Fruit fly (Drosophila melanogaster) whole organism: Measurements from ENCODE around the gene CG43954.

ENCODE experiments used
- CG8478 ChIP-seq: fragments of >200 bp; optimal IDR thresholded peaks from 2 replicates; lab custom pipeline; 2018; ENCODE audit warnings: inconsistent platforms
- Dll ChIP-seq: fragments of >200 bp; optimal IDR thresholded peaks from 2 replicates; lab custom pipeline; 2017
- EcR ChIP-seq, 2 experiments: fragments of >200 bp; optimal IDR thresholded peaks; 2 replicates each; lab custom pipeline; 2017; ENCODE audit warnings: missing biosample characterization in 2 of 2, missing genetic modification characterization in 2 of 2, missing genetic modification reagents in 2 of 2
- pan ChIP-seq: fragments of >200 bp; optimal IDR thresholded peaks from 2 replicates; lab custom pipeline; 2017
- psq ChIP-seq: fragments of >200 bp; optimal IDR thresholded peaks from 2 replicates; lab custom pipeline; 2017
- usp ChIP-seq: fragments of >200 bp; optimal IDR thresholded peaks from 2 replicates; lab custom pipeline; 2017; ENCODE audit warnings: missing biosample characterization, missing genetic modification characterization, mixed read lengths

The CG43954 gene

dm6 chr3L:16695076-16695847 is 16.2 kb downstream of the CG43954 start:
- no peak for TF ChIP-seq usp (GFP tag; lab: Kevin White, UChicago)
- no peak for TF ChIP-seq Dll (lab: Kevin White, UChicago)
- TF ChIP-seq EcR (GFP tag; optimal IDR thresholded peaks at IDR 0.05; lab: Kevin White, UChicago): peak in 1 of 2 experiments; percentile 72

dm6 chr3L:16693844-16694243 is 17.6 kb downstream of the CG43954 start:
- TF ChIP-seq CG8478 (lab: Kevin White, UChicago): no peak
- TF ChIP-seq EcR (GFP tag; optimal IDR thresholded peaks at IDR 0.05; lab: Kevin White, UChicago): no peak
- TF ChIP-seq pan: no peak
- no peak for TF ChIP-seq psq
- no peak for TF ChIP-seq usp (GFP tag; lab: Kevin White, UChicago)
- TF ChIP-seq Dll (lab: Kevin White, UChicago): no peak

- no peak for TF ChIP-seq EcR (GFP tag; optimal IDR thresholded peaks at IDR 0.05; lab: Kevin White, UChicago)
- TF ChIP-seq usp (GFP tag; lab: Kevin White, UChicago): no peak
- no peak for TF ChIP-seq pan
- TF ChIP-seq psq: no peak
- no peak for TF ChIP-seq CG8478 (lab: Kevin White, UChicago)
- no peak for TF ChIP-seq Dll (lab: Kevin White, UChicago)
Observed at dm6 chr3L:16690055-16690454, 21.4 kb downstream of the CG43954 start.

dm6 chr3L:16689491-16689890 is 22.0 kb downstream of the CG43954 start:
- TF ChIP-seq CG8478 (lab: Kevin White, UChicago) (no peak), usp (GFP tag; lab: Kevin White, UChicago) (no peak), psq (no peak), EcR (GFP tag; optimal IDR thresholded peaks at IDR 0.05; lab: Kevin White, UChicago) (no peak), pan (no peak), Dll (lab: Kevin White, UChicago) (no peak)

- no peak for TF ChIP-seq usp (GFP tag; lab: Kevin White, UChicago)
- no peak for TF ChIP-seq psq
- no peak for TF ChIP-seq CG8478 (lab: Kevin White, UChicago)
- TF ChIP-seq EcR (GFP tag; optimal IDR thresholded peaks at IDR 0.05; lab: Kevin White, UChicago): no peak
- TF ChIP-seq Dll (lab: Kevin White, UChicago): no peak
- TF ChIP-seq pan: no peak
Observed at dm6 chr3L:16683007-16683406, 28.5 kb downstream of the CG43954 start.

- TF ChIP-seq Dll (lab: Kevin White, UChicago) (no peak), EcR (GFP tag; optimal IDR thresholded peaks at IDR 0.05; lab: Kevin White, UChicago) (no peak), CG8478 (lab: Kevin White, UChicago) (no peak), usp (GFP tag; lab: Kevin White, UChicago) (no peak), psq (no peak), pan (no peak)
Observed at dm6 chr3L:16682371-16682770, 29.1 kb downstream of the CG43954 start.

dm6 chr3L:16679492-16680120 is 31.9 kb downstream of the CG43954 start:
- TF ChIP-seq EcR (GFP tag; optimal IDR thresholded peaks at IDR 0.05; lab: Kevin White, UChicago) (no peak), CG8478 (lab: Kevin White, UChicago) (no peak), Dll (lab: Kevin White, UChicago) (no peak), pan (no peak), usp (GFP tag; lab: Kevin White, UChicago) (no peak), psq (no peak)

DNA sequence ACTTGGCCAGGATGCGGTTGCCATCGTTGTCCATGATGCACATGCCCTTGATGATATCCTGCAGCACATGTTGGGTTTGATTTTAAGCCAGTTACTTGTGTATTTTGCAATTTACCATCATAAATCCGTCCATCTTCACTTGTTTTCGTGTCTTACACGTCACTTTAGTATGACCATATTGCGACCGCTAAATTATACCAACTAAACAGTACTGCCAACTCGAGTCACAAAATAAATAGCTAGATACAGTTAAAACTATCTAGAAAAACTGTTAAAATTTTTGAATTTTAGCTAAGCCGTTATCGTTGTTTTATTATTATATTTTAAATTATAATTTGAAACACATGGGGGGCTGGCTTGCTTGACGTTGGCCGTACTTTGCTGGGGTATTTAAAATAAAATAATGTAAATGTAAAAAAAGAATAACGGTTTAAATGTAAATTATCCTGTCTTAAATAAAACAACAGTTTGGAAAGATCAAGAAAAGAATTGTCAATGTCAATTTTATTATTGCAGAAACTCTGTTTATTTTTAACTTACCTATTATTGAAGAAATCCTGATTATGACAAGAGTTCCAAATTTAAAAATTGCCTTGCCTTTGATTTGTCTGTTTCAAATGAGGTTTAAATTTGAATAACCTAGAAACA is 38.0 kb downstream of the CG43954 start, which contains the start of the genes zetaCOP and CG13032:
TSS of gene zetaCOP (minus strand) at position 189 of the 648 bp plus-strand sequence.
TSS of gene CG13032 (plus strand) at position 598 of the 648 bp plus-strand sequence.
- no peak for TF ChIP-seq EcR (GFP tag; optimal IDR thresholded peaks at IDR 0.05; lab: Kevin White, UChicago)
- no peak for TF ChIP-seq usp (GFP tag; lab: Kevin White, UChicago)
- no peak for TF ChIP-seq psq
- TF ChIP-seq Dll (lab: Kevin White, UChicago): no peak
- TF ChIP-seq pan: no peak
- TF ChIP-seq CG8478 (lab: Kevin White, UChicago): no peak

DNA sequence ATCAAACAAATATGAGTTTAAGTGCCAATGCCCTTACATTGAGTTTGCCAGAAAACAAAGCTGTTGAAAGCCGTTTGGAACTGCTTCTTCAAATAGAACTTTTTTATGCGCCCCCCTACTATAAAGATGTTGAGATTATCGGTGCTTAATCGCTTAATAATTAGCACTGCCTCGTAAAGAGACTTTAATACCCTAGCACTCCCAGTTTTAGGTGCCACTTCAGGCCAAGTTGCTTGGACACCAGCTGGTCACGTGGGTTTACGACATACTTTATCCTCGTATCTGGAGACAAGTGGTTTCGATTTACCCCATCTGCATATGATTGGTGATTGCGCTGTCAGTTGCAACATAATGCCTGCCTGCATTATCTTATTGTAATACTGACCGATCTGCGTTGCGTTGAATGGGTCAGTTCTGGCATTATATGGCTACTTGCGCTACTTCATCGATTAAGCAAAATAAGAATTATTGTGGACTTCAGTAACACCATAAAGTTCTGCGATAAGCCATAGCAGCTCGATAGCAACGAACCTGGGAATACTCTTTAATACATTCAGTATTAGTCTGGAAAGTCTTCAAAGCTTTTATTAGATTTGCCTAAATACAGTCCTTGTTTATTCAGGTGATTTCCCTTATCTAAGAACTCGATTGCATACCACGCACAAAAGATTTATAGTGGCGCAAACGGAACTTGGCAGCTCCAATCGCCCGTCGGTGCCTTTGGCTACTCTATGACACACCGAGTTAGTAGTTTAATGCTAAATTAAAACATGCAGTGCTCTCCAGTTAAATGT is 40.4 kb downstream of the CG43954 start:
- TF ChIP-seq pan (no peak), EcR (GFP tag; optimal IDR thresholded peaks at IDR 0.05; lab: Kevin White, UChicago) (no peak), CG8478 (lab: Kevin White, UChicago) (no peak), usp (GFP tag; lab: Kevin White, UChicago) (no peak), psq (no peak), Dll (lab: Kevin White, UChicago) (no peak)

- TF ChIP-seq psq: no peak
- TF ChIP-seq Dll (lab: Kevin White, UChicago): no peak
- no peak for TF ChIP-seq CG8478 (lab: Kevin White, UChicago)
- TF ChIP-seq pan: no peak
- TF ChIP-seq EcR (GFP tag; optimal IDR thresholded peaks at IDR 0.05; lab: Kevin White, UChicago): no peak
- TF ChIP-seq usp (GFP tag; lab: Kevin White, UChicago): no peak
Observed at dm6 chr3L:16670195-16670594, 41.3 kb downstream of the CG43954 start.

DNA sequence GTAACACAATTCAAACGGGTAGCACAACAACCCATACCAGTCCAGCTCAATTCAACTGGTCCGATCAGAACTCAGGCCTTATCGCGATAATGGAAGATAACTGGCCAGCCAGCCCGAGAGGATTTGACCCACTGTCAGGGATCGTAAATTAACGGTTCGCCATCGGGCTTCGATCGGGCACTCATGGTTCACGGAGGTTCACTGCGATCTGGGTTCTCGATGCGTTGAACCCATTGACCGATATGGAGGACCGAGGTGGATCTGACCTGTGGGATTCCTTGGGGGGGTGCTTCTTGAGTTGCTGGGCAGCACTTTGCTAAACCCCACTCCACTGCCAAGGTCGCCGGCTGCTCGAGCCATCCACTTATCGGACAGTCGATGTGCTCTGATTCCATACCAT is 42.7 kb downstream of the CG43954 start:
- TF ChIP-seq psq (no peak), Dll (lab: Kevin White, UChicago) (no peak), EcR (GFP tag; optimal IDR thresholded peaks at IDR 0.05; lab: Kevin White, UChicago) (no peak), pan (no peak), usp (GFP tag; lab: Kevin White, UChicago) (no peak), CG8478 (lab: Kevin White, UChicago) (no peak)
